Worm (Caenorhabditis elegans) whole organism, mixed stage, embryonic: ENCODE data around the gene T20B12.4.

Experiments used
- M03D4.4 ChIP-seq: sonication (generic microtip); optimal IDR thresholded peaks from 2 replicates; lab custom pipeline; 2017; ENCODE audit warnings: mild to moderate bottlenecking, missing genetic modification characterization, missing compliant biosample characterization
- bed-3 ChIP-seq: fragments of 200-800 bp; sonication (Bioruptor generic); optimal IDR thresholded peaks from 3 replicates; lab custom pipeline; 2018; ENCODE audit warnings: mild to moderate bottlenecking, missing genetic modification characterization, moderate library complexity, missing compliant biosample characterization
- blmp-1 ChIP-seq: fragments of 150-350 bp; optimal IDR thresholded peaks from 2 replicates; lab custom pipeline; 2014; ENCODE audit warnings: missing biosample characterization, missing genetic modification characterization
- ceh-39 ChIP-seq: fragments of 150-350 bp; optimal IDR thresholded peaks from 2 replicates; lab custom pipeline; 2014; ENCODE audit warnings: missing biosample characterization, missing genetic modification characterization
- ceh-43 ChIP-seq: fragments of 200-800 bp; sonication (Bioruptor generic); optimal IDR thresholded peaks from 2 replicates; lab custom pipeline; 2018; ENCODE audit warnings: mild to moderate bottlenecking, missing genetic modification characterization, moderate library complexity, missing compliant biosample characterization
- ceh-83 ChIP-seq: fragments of 200-800 bp; sonication (Bioruptor generic); optimal IDR thresholded peaks from 2 replicates; lab custom pipeline; 2018; ENCODE audit warnings: mild to moderate bottlenecking, missing genetic modification characterization, missing compliant biosample characterization
- ces-1 ChIP-seq: fragments of 150-350 bp; optimal IDR thresholded peaks from 2 replicates; lab custom pipeline; 2014; ENCODE audit warnings: missing biosample characterization, missing genetic modification reagents, missing genetic modification characterization
- cnd-1 ChIP-seq: fragments of 200-800 bp; sonication (Bioruptor generic); optimal IDR thresholded peaks from 2 replicates; lab custom pipeline; 2018; ENCODE audit warnings: mild to moderate bottlenecking, missing genetic modification characterization, missing compliant biosample characterization
- drap-1 ChIP-seq: fragments of 200-800 bp; sonication (Bioruptor generic); optimal IDR thresholded peaks from 3 replicates; lab custom pipeline; 2018; ENCODE audit warnings: mild to moderate bottlenecking, missing genetic modification characterization, missing compliant biosample characterization
- elt-1 ChIP-seq: sonication (generic microtip); optimal IDR thresholded peaks from 2 replicates; lab custom pipeline; 2017; ENCODE audit warnings: missing genetic modification characterization, mild to moderate bottlenecking, missing compliant biosample characterization, antibody characterized with exemption, moderate library complexity, borderline replicate concordance; ENCODE audit not compliant: insufficient read depth
- elt-3 ChIP-seq: fragments of 150-350 bp; optimal IDR thresholded peaks from 2 replicates; lab custom pipeline; 2014; ENCODE audit warnings: missing biosample characterization, missing genetic modification characterization
- flh-1 ChIP-seq: fragments of 200-800 bp; sonication (Bioruptor generic); optimal IDR thresholded peaks from 2 replicates; lab custom pipeline; 2018; ENCODE audit warnings: mild to moderate bottlenecking, missing genetic modification characterization, moderate library complexity, missing compliant biosample characterization
- ham-2 ChIP-seq: fragments of 200-800 bp; sonication (Bioruptor generic); optimal IDR thresholded peaks from 2 replicates; lab custom pipeline; 2018; ENCODE audit warnings: mild to moderate bottlenecking, missing genetic modification characterization, missing compliant biosample characterization
- hlh-1 ChIP-seq: fragments of 150-350 bp; optimal IDR thresholded peaks from 2 replicates; lab custom pipeline; 2014; ENCODE audit warnings: missing biosample characterization, missing genetic modification reagents, missing genetic modification characterization
- lin-13 ChIP-seq: fragments of 150-350 bp; optimal IDR thresholded peaks from 2 replicates; lab custom pipeline; 2014; ENCODE audit warnings: missing biosample characterization, missing genetic modification characterization
- lin-32 ChIP-seq: fragments of 200-800 bp; sonication (Bioruptor generic); optimal IDR thresholded peaks from 2 replicates; lab custom pipeline; 2018; ENCODE audit warnings: mild to moderate bottlenecking, missing genetic modification characterization, missing compliant biosample characterization
- lsy-2 ChIP-seq: fragments of 150-350 bp; optimal IDR thresholded peaks from 2 replicates; lab custom pipeline; 2014; ENCODE audit warnings: missing biosample characterization, missing genetic modification characterization
- mab-5 ChIP-seq: fragments of 150-350 bp; optimal IDR thresholded peaks from 2 replicates; lab custom pipeline; 2014; ENCODE audit warnings: missing biosample characterization, missing genetic modification characterization
- mep-1 ChIP-seq: fragments of 150-350 bp; optimal IDR thresholded peaks from 2 replicates; lab custom pipeline; 2017; ENCODE audit warnings: missing biosample characterization, missing genetic modification reagents, missing genetic modification characterization, inconsistent platforms
- nhr-12 ChIP-seq: fragments of 150-350 bp; optimal IDR thresholded peaks from 2 replicates; lab custom pipeline; 2014; ENCODE audit warnings: missing biosample characterization, missing genetic modification characterization
- nhr-237 ChIP-seq: fragments of 150-350 bp; optimal IDR thresholded peaks from 2 replicates; lab custom pipeline; 2014; ENCODE audit warnings: missing biosample characterization, missing genetic modification characterization
- nhr-28 ChIP-seq: fragments of 150-350 bp; optimal IDR thresholded peaks from 2 replicates; lab custom pipeline; 2014; ENCODE audit warnings: missing biosample characterization, missing genetic modification characterization
- nhr-76 ChIP-seq: sonication (generic microtip); optimal IDR thresholded peaks from 2 replicates; lab custom pipeline; 2017; ENCODE audit warnings: missing biosample characterization, missing genetic modification characterization
- pha-4 ChIP-seq: fragments of 150-350 bp; optimal IDR thresholded peaks from 2 replicates; lab custom pipeline; 2018; ENCODE audit warnings: missing biosample characterization, missing genetic modification reagents, missing genetic modification characterization
- sem-2 ChIP-seq: fragments of 200-800 bp; sonication (Bioruptor generic); optimal IDR thresholded peaks from 2 replicates; lab custom pipeline; 2018; ENCODE audit warnings: mild to moderate bottlenecking, missing genetic modification characterization, missing compliant biosample characterization
- snpc-4 ChIP-seq: fragments of 150-350 bp; optimal IDR thresholded peaks from 2 replicates; lab custom pipeline; 2014; ENCODE audit warnings: missing biosample characterization, missing genetic modification characterization
- sptf-1 ChIP-seq: sonication (generic microtip); optimal IDR thresholded peaks from 2 replicates; lab custom pipeline; 2017; ENCODE audit warnings: mild to moderate bottlenecking, missing genetic modification characterization, moderate library complexity, missing compliant biosample characterization
- tbx-8 ChIP-seq: fragments of 200-800 bp; sonication (Bioruptor generic); optimal IDR thresholded peaks from 2 replicates; lab custom pipeline; 2018; ENCODE audit warnings: mild to moderate bottlenecking, missing genetic modification characterization, moderate library complexity, missing compliant biosample characterization
- unc-39 ChIP-seq: fragments of 150-350 bp; optimal IDR thresholded peaks from 2 replicates; lab custom pipeline; 2014; ENCODE audit warnings: missing biosample characterization, missing genetic modification characterization
- unc-62 ChIP-seq: fragments of 150-350 bp; optimal IDR thresholded peaks from 2 replicates; lab custom pipeline; 2014; ENCODE audit warnings: missing biosample characterization, missing genetic modification reagents, missing genetic modification characterization
- zip-8 ChIP-seq: fragments of 150-350 bp; optimal IDR thresholded peaks from 2 replicates; lab custom pipeline; 2014; ENCODE audit warnings: missing biosample characterization, missing genetic modification characterization
- ztf-11 ChIP-seq: fragments of 150-350 bp; optimal IDR thresholded peaks from 2 replicates; lab custom pipeline; 2014; ENCODE audit warnings: missing biosample characterization, missing genetic modification characterization

The T20B12.4 gene

DNA sequence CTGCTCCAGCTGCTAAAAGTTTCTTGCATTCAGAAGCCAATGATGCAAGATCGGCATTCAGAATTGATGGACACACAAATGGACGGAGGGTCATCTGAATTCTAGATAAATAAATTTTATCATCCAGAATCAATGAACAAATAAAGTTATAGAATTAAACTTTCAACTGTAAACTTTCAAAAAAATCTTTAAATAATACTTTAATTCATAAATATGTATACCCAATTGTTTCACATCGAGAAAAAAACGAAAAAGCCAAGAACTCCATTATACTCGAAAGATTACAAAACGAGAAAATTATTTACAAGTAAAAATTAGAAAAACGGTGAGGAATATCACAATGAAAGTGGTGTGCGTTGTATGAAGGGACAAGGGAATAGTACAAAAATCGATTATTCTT lies 20.5 kb upstream of the T20B12.4 start, which contains the start of gene F08F8.7:
Gene F08F8.7, minus strand, starts transcription at position 101 of the 400 bp plus-strand sequence.
- no peak for TF ChIP-seq snpc-4 (tag; lab: Kevin White, UChicago)
- no peak for TF ChIP-seq blmp-1 (tag; lab: Kevin White, UChicago)
- no peak for TF ChIP-seq sptf-1 (tag; lab: Kevin White, UChicago)
- TF ChIP-seq mep-1 (tag; lab: Kevin White, UChicago), result no peak
- TF ChIP-seq bed-3 (GFP tag; lab: Kevin White, UChicago), result no peak
- TF ChIP-seq ceh-83 (GFP tag; lab: Kevin White, UChicago), result no peak
- no peak for TF ChIP-seq tbx-8 (GFP tag; lab: Kevin White, UChicago)
- TF ChIP-seq pha-4, result no peak
- TF ChIP-seq ceh-39 (tag; lab: Kevin White, UChicago), result no peak
- TF ChIP-seq drap-1, result no peak
- TF ChIP-seq ces-1 (GFP tag; lab: Kevin White, UChicago), result no peak
- no peak for TF ChIP-seq nhr-76 (tag; lab: Kevin White, UChicago)
- no peak for TF ChIP-seq nhr-237
- TF ChIP-seq hlh-1 (tag; lab: Kevin White, UChicago), result no peak
- TF ChIP-seq M03D4.4, result no peak
- no peak for TF ChIP-seq flh-1 (GFP tag; lab: Kevin White, UChicago)
- TF ChIP-seq ztf-11 (tag; lab: Kevin White, UChicago), result no peak

DNA sequence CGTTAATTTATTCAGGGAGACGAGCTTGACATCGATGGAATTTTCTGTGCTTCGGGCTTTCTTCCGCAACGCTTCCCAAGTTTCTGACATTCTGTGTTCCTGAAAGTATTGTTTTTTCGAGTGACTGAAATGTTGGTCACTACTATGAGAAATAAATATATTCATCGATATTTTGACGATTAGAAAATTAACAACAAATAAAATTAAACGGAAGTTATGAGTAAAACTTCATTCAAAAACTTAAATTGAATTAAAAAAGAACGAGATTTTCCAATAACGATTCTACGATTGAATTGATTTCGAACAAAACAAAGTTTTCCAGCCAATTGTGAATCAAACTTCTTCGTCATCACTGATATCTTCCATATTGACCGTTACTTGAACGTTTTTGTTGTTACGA lies 18.4 kb upstream of the T20B12.4 start, which contains the start of gene gos-28:
Gene gos-28, minus strand, starts transcription at position 101 of the 400 bp plus-strand sequence.
- TF ChIP-seq hlh-1 (tag; lab: Kevin White, UChicago) (no peak), sem-2 (no peak), nhr-237 (no peak), blmp-1 (tag; lab: Kevin White, UChicago) (no peak), elt-3 (tag; lab: Kevin White, UChicago) (no peak), tbx-8 (GFP tag; lab: Kevin White, UChicago) (no peak), nhr-28 (tag; lab: Kevin White, UChicago) (no peak), elt-1 (no peak)

ce11 chrIII:7353871-7354270 lies 13.6 kb upstream of the T20B12.4 start, which contains the start of gene F08F8.9:
Gene F08F8.9, minus strand, starts transcription at chrIII:7353971.
- TF ChIP-seq hlh-1 (tag; lab: Kevin White, UChicago), result no peak
- TF ChIP-seq ham-2 (GFP tag; lab: Kevin White, UChicago), result no peak
- TF ChIP-seq flh-1 (GFP tag; lab: Kevin White, UChicago), result no peak
- TF ChIP-seq tbx-8 (GFP tag; lab: Kevin White, UChicago), result no peak
- no peak for TF ChIP-seq ztf-11 (tag; lab: Kevin White, UChicago)
- TF ChIP-seq nhr-76 (tag; lab: Kevin White, UChicago), result no peak
- TF ChIP-seq ceh-43 (GFP tag; lab: Kevin White, UChicago), result no peak
- TF ChIP-seq zip-8 (tag; lab: Kevin White, UChicago), result no peak
- TF ChIP-seq unc-39, result no peak
- TF ChIP-seq bed-3 (GFP tag; lab: Kevin White, UChicago), result no peak
- TF ChIP-seq nhr-237, result no peak
- TF ChIP-seq unc-62 (GFP tag; lab: Kevin White, UChicago), result no peak
- TF ChIP-seq elt-3 (tag; lab: Kevin White, UChicago), result no peak
- TF ChIP-seq nhr-12 (tag; lab: Kevin White, UChicago), result no peak

DNA sequence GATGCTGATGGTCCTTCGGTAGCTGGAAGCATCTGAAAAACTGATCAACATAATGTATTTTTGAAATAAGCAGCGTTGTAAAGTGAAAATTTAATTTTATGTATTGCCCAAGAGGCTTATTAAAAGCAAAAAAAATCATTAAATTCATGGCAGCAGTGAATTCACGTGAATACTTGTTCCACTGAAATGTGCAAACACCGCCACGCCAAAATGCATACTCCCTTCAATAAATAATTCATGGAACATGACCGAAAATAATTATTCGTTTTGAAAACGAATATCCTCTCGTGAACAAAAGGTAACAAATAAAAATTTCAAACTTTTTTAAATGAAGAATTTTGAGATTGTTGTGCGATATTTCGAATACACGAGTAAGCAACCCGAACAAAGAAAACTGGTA lies 10.2 kb upstream of the T20B12.4 start, which contains the start of gene F08F8.10:
Gene F08F8.10, minus strand, starts transcription at position 38 of the 400 bp plus-strand sequence.
- TF ChIP-seq ces-1 (GFP tag; lab: Kevin White, UChicago), result peak; percentile 0
- no peak for TF ChIP-seq mep-1 (tag; lab: Kevin White, UChicago)
- TF ChIP-seq lin-13, result no peak
- TF ChIP-seq, all 35 proteins: peak for 1

- TF ChIP-seq elt-1 (no peak), nhr-237 (no peak), sem-2 (no peak)
Observed at ce11 chrIII:7358627-7359026, 8.9 kb upstream of the T20B12.4 start.

- TF ChIP-seq sptf-1 (tag; lab: Kevin White, UChicago) (no peak), nhr-76 (tag; lab: Kevin White, UChicago) (no peak), mep-1 (tag; lab: Kevin White, UChicago) (peak; percentile 44), lsy-2 (peak; percentile 64), lin-32 (GFP tag; lab: Kevin White, UChicago) (no peak), mab-5 (tag; lab: Kevin White, UChicago) (no peak), nhr-237 (no peak), bed-3 (GFP tag; lab: Kevin White, UChicago) (no peak), cnd-1 (tag; lab: Kevin White, UChicago) (no peak), hlh-1 (tag; lab: Kevin White, UChicago) (no peak), pha-4 (no peak), ham-2 (GFP tag; lab: Kevin White, UChicago) (no peak), nhr-28 (tag; lab: Kevin White, UChicago) (no peak), ces-1 (GFP tag; lab: Kevin White, UChicago) (peak; percentile 45)
Observed at ce11 chrIII:7359037-7359548, 8.4 kb upstream of the T20B12.4 start, which contains the start of the genes eco-1 and hmgr-1. Gene eco-1, minus strand, starts transcription at chrIII:7359095. Gene hmgr-1, plus strand, starts transcription at chrIII:7359498.
